Fruit fly (Drosophila melanogaster) whole organism, embryonic: Measurements from ENCODE around the gene CG44044.
A peak's percentile ranks its signal among the peaks of the same experiment; 100 is the strongest.

ENCODE experiments used
- B-H2 ChIP-seq: fragments of 200-800 bp; sonication (Bioruptor generic); optimal IDR thresholded peaks from 2 replicates; lab custom pipeline; 2018; ENCODE audit warnings: missing biosample characterization, mild to moderate bottlenecking, missing genetic modification characterization
- CG10979 ChIP-seq: fragments of 200-800 bp; sonication (Bioruptor generic); optimal IDR thresholded peaks from 2 replicates; lab custom pipeline; 2018; ENCODE audit warnings: missing biosample characterization, mild to moderate bottlenecking, missing genetic modification characterization, moderate library complexity
- CG11456 ChIP-seq: fragments of 200-800 bp; sonication (Bioruptor generic); IDR thresholded peaks from 3 replicates; pipeline ENCODE4 v1.3.6; 2022; ENCODE audit warnings: missing biosample characterization, missing genetic modification characterization
- CG12155 ChIP-seq: fragments of 200-800 bp; sonication (Bioruptor generic); optimal IDR thresholded peaks from 3 replicates; lab custom pipeline; 2016; ENCODE audit warnings: missing biosample characterization, missing genetic modification characterization
- CG12391 ChIP-seq: fragments of 200-800 bp; sonication (Bioruptor generic); optimal IDR thresholded peaks from 3 replicates; lab custom pipeline; 2018; ENCODE audit warnings: missing biosample characterization, mild to moderate bottlenecking, missing genetic modification characterization, moderate library complexity
- CG13296 ChIP-seq: fragments of 200-800 bp; sonication (Bioruptor generic); optimal IDR thresholded peaks from 3 replicates; lab custom pipeline; 2018; ENCODE audit warnings: missing biosample characterization, mild to moderate bottlenecking, missing genetic modification characterization
- CG13775 ChIP-seq: fragments of 200-800 bp; sonication (Bioruptor generic); optimal IDR thresholded peaks from 3 replicates; lab custom pipeline; 2017; ENCODE audit warnings: missing biosample characterization, mild to moderate bottlenecking, missing genetic modification characterization
- CG14965 ChIP-seq: fragments of 200-800 bp; sonication (Bioruptor generic); optimal IDR thresholded peaks from 2 replicates; lab custom pipeline; 2016; ENCODE audit warnings: missing biosample characterization, missing genetic modification characterization, borderline replicate concordance
- CG17328 ChIP-seq: fragments of 200-800 bp; sonication (Bioruptor generic); IDR thresholded peaks from 2 replicates; pipeline ENCODE4 v1.3.6; 2022; ENCODE audit warnings: missing biosample characterization, missing genetic modification characterization
- CG1832 ChIP-seq: fragments of 200-800 bp; sonication (Bioruptor generic); optimal IDR thresholded peaks from 2 replicates; lab custom pipeline; 2017; ENCODE audit warnings: missing biosample characterization, mild to moderate bottlenecking, missing genetic modification characterization, inconsistent platforms
- CG30403 ChIP-seq: fragments of 200-800 bp; sonication (Bioruptor generic); optimal IDR thresholded peaks from 3 replicates; lab custom pipeline; 2016; ENCODE audit warnings: missing biosample characterization, missing genetic modification characterization
- CG30431 ChIP-seq: fragments of 200-800 bp; sonication (Bioruptor generic); optimal IDR thresholded peaks from 2 replicates; lab custom pipeline; 2017; ENCODE audit warnings: missing biosample characterization, missing genetic modification characterization
- CG31388 ChIP-seq: fragments of 200-800 bp; sonication (Bioruptor generic); optimal IDR thresholded peaks from 2 replicates; lab custom pipeline; 2016; ENCODE audit warnings: missing biosample characterization, missing genetic modification characterization
- CG32532 ChIP-seq: fragments of 200-800 bp; sonication (Bioruptor generic); IDR thresholded peaks from 2 replicates; pipeline ENCODE4 v1.3.6; 2022; ENCODE audit warnings: missing biosample characterization, missing genetic modification characterization
- CG33557 ChIP-seq: fragments of 200-800 bp; sonication (Bioruptor generic); optimal IDR thresholded peaks from 2 replicates; lab custom pipeline; 2019; ENCODE audit warnings: missing biosample characterization, mild to moderate bottlenecking, missing genetic modification characterization, moderate library complexity
- CG3407 ChIP-seq: fragments of 200-800 bp; sonication (Bioruptor generic); optimal IDR thresholded peaks from 2 replicates; lab custom pipeline; 2018; ENCODE audit warnings: missing biosample characterization, mild to moderate bottlenecking, missing genetic modification characterization
- CG3726 ChIP-seq: fragments of 200-800 bp; sonication (Bioruptor generic); IDR thresholded peaks from 3 replicates; pipeline ENCODE4, ENCODE4 v1.3.6; 2022; ENCODE audit warnings: missing biosample characterization, missing genetic modification characterization
- CG3838 ChIP-seq: fragments of 200-800 bp; sonication (Bioruptor generic); optimal IDR thresholded peaks from 3 replicates; lab custom pipeline; 2016; ENCODE audit warnings: missing biosample characterization, missing genetic modification characterization
- CG4424 ChIP-seq: fragments of 200-800 bp; sonication (Bioruptor generic); optimal IDR thresholded peaks from 3 replicates; lab custom pipeline; 2016; ENCODE audit warnings: missing biosample characterization, missing genetic modification characterization
- CG4617 ChIP-seq: fragments of 200-800 bp; sonication (Bioruptor generic); optimal IDR thresholded peaks from 3 replicates; lab custom pipeline; 2016; ENCODE audit warnings: missing biosample characterization, missing genetic modification characterization, borderline replicate concordance
- CG6683 ChIP-seq: fragments of 200-800 bp; sonication (Bioruptor generic); optimal IDR thresholded peaks from 2 replicates; lab custom pipeline; 2017; ENCODE audit warnings: missing biosample characterization, mild to moderate bottlenecking, missing genetic modification characterization, missing genetic modification reagents
- CG6765 ChIP-seq: fragments of 200-800 bp; sonication (Bioruptor generic); optimal IDR thresholded peaks from 3 replicates; lab custom pipeline; 2017; ENCODE audit warnings: missing biosample characterization, mild to moderate bottlenecking, missing genetic modification characterization
- CG6813 ChIP-seq: fragments of 200-800 bp; sonication (Bioruptor generic); optimal IDR thresholded peaks from 2 replicates; lab custom pipeline; 2017; ENCODE audit warnings: missing biosample characterization, missing genetic modification characterization, mild to moderate bottlenecking, moderate library complexity, missing genetic modification reagents
- CG8944 ChIP-seq: fragments of 200-800 bp; sonication (Bioruptor generic); optimal IDR thresholded peaks from 3 replicates; lab custom pipeline; 2016; ENCODE audit warnings: missing biosample characterization, missing genetic modification characterization
- Dip3 ChIP-seq: fragments of 200-800 bp; sonication (Bioruptor generic); optimal IDR thresholded peaks from 3 replicates; lab custom pipeline; 2016; ENCODE audit warnings: missing biosample characterization, missing genetic modification characterization
- HLHmδ ChIP-seq: fragments of 200-800 bp; sonication (Bioruptor generic); optimal IDR thresholded peaks from 2 replicates; lab custom pipeline; 2018; ENCODE audit warnings: missing biosample characterization, mild to moderate bottlenecking, missing genetic modification characterization, moderate library complexity
- Hr51 ChIP-seq, 2 experiments: fragments of 200-800 bp; sonication (Bioruptor generic); optimal IDR thresholded peaks; 2 replicates in 1 of 2; 3 replicates in 1 of 2; lab custom pipeline; 2016 to 2018; ENCODE audit warnings: missing biosample characterization in 2 of 2, missing genetic modification characterization in 2 of 2, mild to moderate bottlenecking in 1 of 2, moderate library complexity in 1 of 2
- Lpt ChIP-seq: fragments of >200 bp; optimal IDR thresholded peaks from 2 replicates; lab custom pipeline; 2018; ENCODE audit warnings: missing biosample characterization, missing genetic modification characterization
- MBD-R2 ChIP-seq: fragments of 200-800 bp; sonication (Bioruptor generic); IDR thresholded peaks from 2 replicates; pipeline ENCODE4 v1.3.6; 2022; ENCODE audit warnings: missing biosample characterization, missing genetic modification characterization
- Med ChIP-seq: fragments of 200-800 bp; sonication (Bioruptor generic); peaks from one replicate; lab custom pipeline; 2016; ENCODE audit warnings: missing biosample characterization, missing genetic modification characterization, mild to moderate bottlenecking, inconsistent platforms, moderate library complexity
- Nf-YA ChIP-seq: fragments of 200-800 bp; sonication (Bioruptor generic); IDR thresholded peaks from 2 replicates; pipeline ENCODE4 v1.3.6; 2022; ENCODE audit warnings: missing biosample characterization, missing genetic modification characterization
- Nf-YC ChIP-seq: fragments of 200-800 bp; optimal IDR thresholded peaks from 3 replicates; lab custom pipeline; 2019; ENCODE audit warnings: missing biosample characterization, mild to moderate bottlenecking, missing genetic modification characterization, moderate library complexity
- Scr ChIP-seq: fragments of 200-800 bp; sonication (Bioruptor generic); IDR thresholded peaks from 2 replicates; pipeline ENCODE4 v1.3.6; 2022; ENCODE audit warnings: missing biosample characterization, missing genetic modification characterization; ENCODE audit not compliant: partially characterized antibody
- Sin3A ChIP-seq: fragments of >200 bp; optimal IDR thresholded peaks from 2 replicates; lab custom pipeline; 2018
- Sry-β ChIP-seq: fragments of 200-800 bp; sonication (Bioruptor generic); optimal IDR thresholded peaks from 2 replicates; lab custom pipeline; 2018; ENCODE audit warnings: missing biosample characterization, mild to moderate bottlenecking, missing genetic modification characterization, moderate library complexity
- Vsx1 ChIP-seq: fragments of 200-800 bp; sonication (Bioruptor generic); optimal IDR thresholded peaks from 2 replicates; lab custom pipeline; 2017; ENCODE audit warnings: missing biosample characterization, mild to moderate bottlenecking, missing genetic modification characterization, missing genetic modification reagents
- bcd ChIP-seq: fragments of 200-800 bp; sonication (Bioruptor generic); optimal IDR thresholded peaks from 2 replicates; lab custom pipeline; 2017; ENCODE audit warnings: missing biosample characterization, mild to moderate bottlenecking, missing genetic modification characterization
- grn ChIP-seq: fragments of 200-800 bp; sonication (Bioruptor generic); optimal IDR thresholded peaks from 3 replicates; lab custom pipeline; 2017; ENCODE audit warnings: missing biosample characterization, missing genetic modification characterization
- lab ChIP-seq: fragments of 200-800 bp; sonication (Bioruptor generic); optimal IDR thresholded peaks from 3 replicates; lab custom pipeline; 2017; ENCODE audit warnings: missing biosample characterization, missing genetic modification characterization, mild to moderate bottlenecking, moderate library complexity, missing genetic modification reagents
- lbe ChIP-seq: fragments of 200-800 bp; sonication (Bioruptor generic); optimal IDR thresholded peaks from 2 replicates; lab custom pipeline; 2016; ENCODE audit warnings: missing biosample characterization, mild to moderate bottlenecking, missing genetic modification characterization
- nerfin-2 ChIP-seq: fragments of 200-800 bp; sonication (Bioruptor generic); IDR thresholded peaks from 2 replicates; pipeline ENCODE4 v1.3.6; 2022; ENCODE audit warnings: missing biosample characterization, missing genetic modification characterization; ENCODE audit not compliant: partially characterized antibody
- pho ChIP-seq: fragments of 200-800 bp; sonication (Bioruptor generic); optimal IDR thresholded peaks from 2 replicates; lab custom pipeline; 2016; ENCODE audit warnings: missing biosample characterization, missing genetic modification characterization
- slou ChIP-seq: fragments of 200-800 bp; sonication (Bioruptor generic); optimal IDR thresholded peaks from 3 replicates; lab custom pipeline; 2016; ENCODE audit warnings: missing biosample characterization, missing genetic modification characterization
- sqz ChIP-seq: fragments of 200-800 bp; sonication (Bioruptor generic); optimal IDR thresholded peaks from 3 replicates; lab custom pipeline; 2018; ENCODE audit warnings: missing biosample characterization, mild to moderate bottlenecking, missing genetic modification characterization
- sr ChIP-seq: fragments of 200-800 bp; sonication (Bioruptor generic); IDR thresholded peaks from 3 replicates; pipeline ENCODE4 v1.3.6; 2022; ENCODE audit warnings: missing biosample characterization, missing genetic modification characterization
- tio ChIP-seq: fragments of 200-800 bp; sonication (Bioruptor generic); optimal IDR thresholded peaks from 2 replicates; lab custom pipeline; 2017; ENCODE audit warnings: missing biosample characterization, missing genetic modification characterization, inconsistent platforms
- ttk ChIP-seq: fragments of 200-800 bp; sonication (Bioruptor generic); IDR thresholded peaks from 2 replicates; pipeline ENCODE4 v2.1.2; 2022; ENCODE audit warnings: missing biosample characterization, missing genetic modification characterization
- tup ChIP-seq: fragments of 200-800 bp; sonication (Bioruptor generic); optimal IDR thresholded peaks from 2 replicates; lab custom pipeline; 2016; ENCODE audit warnings: missing biosample characterization, mild to moderate bottlenecking, missing genetic modification characterization, moderate library complexity
- twi ChIP-seq: fragments of 200-800 bp; optimal IDR thresholded peaks from 2 replicates; lab custom pipeline; 2019; ENCODE audit warnings: missing biosample characterization, mild to moderate bottlenecking, missing genetic modification characterization, moderate library complexity
- unc-4 ChIP-seq: fragments of 200-800 bp; sonication (Bioruptor generic); IDR thresholded peaks from 2 replicates; pipeline ENCODE4 v1.3.6; 2022; ENCODE audit warnings: missing biosample characterization, missing genetic modification characterization; ENCODE audit not compliant: partially characterized antibody
- usp ChIP-seq: fragments of >200 bp; optimal IDR thresholded peaks from 2 replicates; lab custom pipeline; 2017; ENCODE audit warnings: missing biosample characterization, missing genetic modification characterization

Gene CG44044

DNA sequence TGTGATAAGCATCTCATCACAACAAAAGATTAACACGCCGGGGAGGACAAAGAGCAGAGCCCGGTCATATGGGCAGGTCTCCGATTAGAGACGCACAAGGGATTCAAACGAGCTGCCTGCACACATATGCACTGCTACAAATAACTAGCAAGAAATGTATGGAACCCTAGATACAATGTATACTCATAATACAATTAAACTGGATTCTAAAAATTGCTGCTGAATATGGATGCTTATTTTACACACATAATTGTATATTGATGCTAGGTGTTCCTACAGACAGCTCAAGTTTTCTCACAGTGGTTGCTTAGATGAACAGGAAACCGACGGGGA is 15.4 kb downstream of the CG44044 start (continued):
- TF ChIP-seq unc-4 (GFP tag; lab: Robert Waterston, UW) (no peak), sqz (GFP tag; lab: Kevin White, UChicago) (no peak), usp (GFP tag; lab: Kevin White, UChicago) (no peak), nerfin-2 (GFP tag; lab: Robert Waterston, UW) (no peak), Nf-YC (tag; lab: Kevin White, UChicago) (no peak), CG13775 (GFP tag; lab: Kevin White, UChicago) (peak; percentile 69), CG3726 (GFP tag; lab: Robert Waterston, UW) (peak; percentile 65; the same call in 1 of the 3 replicates), CG8944 (GFP tag; lab: Kevin White, UChicago) (peak; percentile 59), twi (peak; percentile 23), CG17328 (GFP tag; lab: Robert Waterston, UW) (peak; percentile 64), CG32532 (GFP tag; lab: Robert Waterston, UW) (no peak), Scr (no peak), Lpt (GFP tag; lab: Kevin White, UChicago) (no peak), CG13296 (GFP tag; lab: Kevin White, UChicago) (no peak), tup (GFP tag; lab: Kevin White, UChicago) (peak; percentile 16), CG3407 (GFP tag; lab: Kevin White, UChicago) (no peak), B-H2 (GFP tag; lab: Kevin White, UChicago) (no peak), slou (GFP tag; lab: Kevin White, UChicago) (no peak), Sin3A (lab: Kevin White, UChicago) (no peak), CG14965 (no peak), CG31388 (GFP tag; lab: Kevin White, UChicago) (no peak), CG4617 (peak; percentile 2), CG3838 (no peak), Vsx1 (no peak), CG6765 (GFP tag; lab: Kevin White, UChicago) (no peak), Nf-YA (GFP tag; lab: Robert Waterston, UW) (no peak), CG12155 (GFP tag; lab: Kevin White, UChicago) (peak; percentile 43), lab (GFP tag; lab: Kevin White, UChicago) (peak; percentile 16), pho (GFP tag; lab: Kevin White, UChicago) (no peak), ttk (peak; percentile 37; the same call in 1 of the 2 replicates), Sry-β (GFP tag; lab: Kevin White, UChicago) (no peak), Hr51 (GFP tag; optimal IDR thresholded peaks at IDR 0.05; lab: Kevin White, UChicago) (peak; percentile 14 to 54), CG6813 (GFP tag; lab: Kevin White, UChicago) (peak; percentile 52), HLHmδ (GFP tag; lab: Kevin White, UChicago) (no peak), CG30431 (GFP tag; lab: Kevin White, UChicago) (peak; percentile 66), CG10979 (tag; lab: Kevin White, UChicago) (peak; percentile 83), CG6683 (GFP tag; lab: Kevin White, UChicago) (no peak), Dip3 (GFP tag; lab: Kevin White, UChicago) (no peak), CG30403 (peak; percentile 48), grn (GFP tag; lab: Kevin White, UChicago) (no peak), tio (GFP tag; lab: Kevin White, UChicago) (peak; percentile 39), CG12391 (peak; percentile 76), MBD-R2 (GFP tag; lab: Robert Waterston, UW) (no peak), lbe (no peak), CG11456 (no peak), sr (GFP tag; lab: Robert Waterston, UW) (no peak), CG1832 (no peak), CG4424 (GFP tag; lab: Kevin White, UChicago) (peak; percentile 76), bcd (GFP tag; lab: Kevin White, UChicago) (peak; percentile 14), CG33557 (GFP tag; lab: Kevin White, UChicago) (peak; percentile 64), Med (GFP tag; lab: Kevin White, UChicago) (peak; percentile 89)
